Fruit fly (Drosophila melanogaster) whole organism, adult: ENCODE results near the gene CG11360.

Experiments used
- Crg-1 ChIP-seq: fragments of 200-800 bp; sonication (Bioruptor generic); optimal IDR thresholded peaks from 2 replicates; lab custom pipeline; 2016; ENCODE audit warnings: missing biosample characterization, missing genetic modification characterization
- Hr96 ChIP-seq: fragments of 200-800 bp; sonication (Bioruptor generic); optimal IDR thresholded peaks from 2 replicates; lab custom pipeline; 2016; ENCODE audit warnings: missing biosample characterization, missing genetic modification characterization

DNA sequence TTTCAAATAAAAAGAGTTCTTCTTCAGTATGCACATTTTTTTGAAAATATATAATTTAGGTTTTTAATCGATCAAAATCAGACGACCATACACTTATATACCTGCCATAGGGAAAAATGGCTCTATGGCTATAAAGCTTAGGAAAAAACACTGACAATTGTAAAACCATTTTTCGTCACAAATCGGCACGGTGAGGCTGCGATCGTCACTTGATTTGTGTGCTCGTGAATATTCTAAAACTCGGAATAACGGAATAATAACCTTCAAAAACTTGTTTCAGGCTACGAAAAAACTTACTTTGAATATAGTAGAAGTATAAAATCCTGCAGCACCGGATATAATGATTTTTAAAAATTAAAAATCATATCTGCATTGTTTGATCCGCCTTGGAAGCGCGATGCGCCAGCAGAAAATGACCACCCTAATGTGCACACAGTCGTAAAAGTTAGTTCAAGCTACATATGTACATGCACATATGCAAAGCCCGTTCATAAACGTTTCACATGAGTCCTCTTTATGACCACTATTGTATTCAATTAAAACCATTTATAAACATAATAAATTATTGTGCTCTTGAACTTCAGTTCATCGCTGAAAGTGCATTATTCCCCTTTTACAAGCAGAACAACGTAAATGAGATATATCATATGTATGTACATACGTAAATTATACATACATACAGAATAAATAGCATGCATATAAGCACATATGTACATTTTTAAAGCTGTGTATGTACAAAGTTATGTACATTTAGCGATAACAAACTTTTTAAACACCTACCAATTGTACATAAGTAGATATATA is 24.2 kb downstream of the CG11360 start:
- no peak for TF ChIP-seq Hr96 (GFP tag; lab: Kevin White, UChicago)
- peak; percentile 18 for TF ChIP-seq Crg-1 (GFP tag; lab: Kevin White, UChicago)
